Worm (Caenorhabditis elegans) whole organism, L1 larva: Measurements from ENCODE around the gene abu-14.

Source experiments
- hpl-2 ChIP-seq: fragments of 150-350 bp; optimal IDR thresholded peaks from 2 replicates; lab custom pipeline; 2014; ENCODE audit warnings: missing biosample characterization, missing genetic modification reagents, missing genetic modification characterization
- mdl-1 ChIP-seq, 2 experiments: fragments of 150-350 bp; optimal IDR thresholded peaks; 2 replicates each; lab custom pipeline; 2014 to 2017; ENCODE audit warnings: missing biosample characterization in 2 of 2, missing genetic modification characterization in 2 of 2, inconsistent platforms in 1 of 2
- skn-1 ChIP-seq: fragments of 150-350 bp; optimal IDR thresholded peaks from 2 replicates; lab custom pipeline; 2014; ENCODE audit warnings: missing biosample characterization, missing genetic modification characterization
- ztf-4 ChIP-seq: fragments of 150-350 bp; optimal IDR thresholded peaks from 2 replicates; lab custom pipeline; 2014; ENCODE audit warnings: missing biosample characterization, missing genetic modification characterization

- TF ChIP-seq ztf-4 (tag; lab: Kevin White, UChicago) (peak; percentile 71), skn-1 (tag; lab: Kevin White, UChicago) (peak; percentile 67), hpl-2 (peak; percentile 44), mdl-1 (tag; optimal IDR thresholded peaks at IDR 0.05; lab: Kevin White, UChicago) (peak; percentile 14 to 92)
Measured at ce11 chrII:9273984-9274383, 47.0 kb upstream of the abu-14 start.
